Fruit fly (Drosophila melanogaster) whole organism: ENCODE data around the gene nrv2.

Experiments used
- CG8478 ChIP-seq: fragments of >200 bp; optimal IDR thresholded peaks from 2 replicates; lab custom pipeline; 2018; ENCODE audit warnings: inconsistent platforms
- pan ChIP-seq: fragments of >200 bp; optimal IDR thresholded peaks from 2 replicates; lab custom pipeline; 2017

dm6 chr2L:6747814-6748213 lies 50.8 kb downstream of the nrv2 start, which contains the start of gene CG44271:
- no peak for TF ChIP-seq pan
- TF ChIP-seq CG8478 (lab: Kevin White, UChicago): no peak
